Worm (Caenorhabditis elegans): ENCODE data around the gene C15H9.4.

C15H9.4 gene

ce11 chrX:6118086-6118825, 20.8 kb downstream of the C15H9.4 start, which contains the start of gene C15H9.2:
C15H9.2 (plus strand) TSS chrX:6118526.
- TF ChIP-seq elt-2 (tag; optimal IDR thresholded peaks at IDR 0.05) (peak; percentile 74), egl-27 (tag; optimal IDR thresholded peaks at IDR 0.05) (no peak), pqm-1 (tag; optimal IDR thresholded peaks at IDR 0.05) (peak; percentile 47), nfya-1 (tag; optimal IDR thresholded peaks at IDR 0.05; ENCODE audit: insufficient read depth) (peak; percentile 6)

ce11 chrX:6121279-6121678, 23.8 kb downstream of the C15H9.4 start:
- no peak for TF ChIP-seq nhr-28 (tag; optimal IDR thresholded peaks at IDR 0.05)
- TF ChIP-seq pha-4 (tag; optimal IDR thresholded peaks at IDR 0.05) = peak; percentile 89
- peak; percentile 27 for TF ChIP-seq elt-2 (tag; optimal IDR thresholded peaks at IDR 0.05)
- TF ChIP-seq pqm-1 (tag; optimal IDR thresholded peaks at IDR 0.05) = peak; percentile 15

ce11 chrX:6122026-6122425, 24.6 kb downstream of the C15H9.4 start, which contains the start of gene nnt-1:
nnt-1 (plus strand) TSS chrX:6122311.
- TF ChIP-seq pha-4 (tag; optimal IDR thresholded peaks at IDR 0.05) (peak; percentile 37), daf-12 (tag; optimal IDR thresholded peaks at IDR 0.05) (no peak), nfya-1 (tag; optimal IDR thresholded peaks at IDR 0.05; ENCODE audit: insufficient read depth) (no peak)

ce11 chrX:6128225-6128686, 30.8 kb downstream of the C15H9.4 start, which contains the start of gene C15H9.9:
C15H9.9 (minus strand) TSS chrX:6128275.
- no peak for TF ChIP-seq skn-1 (tag; optimal IDR thresholded peaks at IDR 0.05)
- peak; percentile 90 for TF ChIP-seq lin-39 (tag; optimal IDR thresholded peaks at IDR 0.05)
- peak; percentile 48 for TF ChIP-seq egl-5 (tag; optimal IDR thresholded peaks at IDR 0.05)
- no peak for TF ChIP-seq mdl-1 (tag; optimal IDR thresholded peaks at IDR 0.05)
- peak; percentile 45 for TF ChIP-seq nfya-1 (tag; optimal IDR thresholded peaks at IDR 0.05; ENCODE audit: insufficient read depth)
- no peak for TF ChIP-seq unc-62 (GFP tag; optimal IDR thresholded peaks at IDR 0.05)
- TF ChIP-seq pha-4 (tag; optimal IDR thresholded peaks at IDR 0.05) = no peak
- TF ChIP-seq hmg-11 (tag; optimal IDR thresholded peaks at IDR 0.05) = peak; percentile 38

- no peak for TF ChIP-seq egl-5 (tag; optimal IDR thresholded peaks at IDR 0.05)
- no peak for TF ChIP-seq nhr-23 (tag; optimal IDR thresholded peaks at IDR 0.05)
- no peak for TF ChIP-seq nhr-77 (tag; optimal IDR thresholded peaks at IDR 0.05)
- no peak for TF ChIP-seq ceh-9 (tag; optimal IDR thresholded peaks at IDR 0.05)
- no peak for TF ChIP-seq aly-2 (tag; optimal IDR thresholded peaks at IDR 0.05)
- no peak for TF ChIP-seq nhr-25 (tag; optimal IDR thresholded peaks at IDR 0.05)
- TF ChIP-seq nhr-43 (tag; optimal IDR thresholded peaks at IDR 0.05; ENCODE audit: poor library complexity, severe bottlenecking) = no peak
- no peak for TF ChIP-seq nhr-12 (tag; optimal IDR thresholded peaks at IDR 0.05)
- TF ChIP-seq unc-62 (GFP tag; optimal IDR thresholded peaks at IDR 0.05) = no peak
- no peak for TF ChIP-seq elt-3 (tag; optimal IDR thresholded peaks at IDR 0.05)
- no peak for TF ChIP-seq ama-1 (optimal IDR thresholded peaks at IDR 0.05)
- TF ChIP-seq daf-12 (tag; optimal IDR thresholded peaks at IDR 0.05) = no peak
- no peak for TF ChIP-seq mdl-1 (tag; optimal IDR thresholded peaks at IDR 0.05)
- TF ChIP-seq ztf-4 (tag; optimal IDR thresholded peaks at IDR 0.05) = no peak
- TF ChIP-seq eor-1 (tag; optimal IDR thresholded peaks at IDR 0.05) = no peak
- no peak for TF ChIP-seq nfya-1 (tag; optimal IDR thresholded peaks at IDR 0.05; ENCODE audit: insufficient read depth)
Measured at ce11 chrX:6128773-6129172, 31.3 kb downstream of the C15H9.4 start.

ce11 chrX:6129277-6129676, 31.8 kb downstream of the C15H9.4 start:
- no peak for TF ChIP-seq ama-1 (optimal IDR thresholded peaks at IDR 0.05)
- peak; percentile 80 for TF ChIP-seq elt-2 (tag; optimal IDR thresholded peaks at IDR 0.05)
- peak; percentile 25 for TF ChIP-seq pha-4 (tag; optimal IDR thresholded peaks at IDR 0.05)
- peak; percentile 53 for TF ChIP-seq pqm-1 (tag; optimal IDR thresholded peaks at IDR 0.05)
- peak; percentile 1 for TF ChIP-seq nfya-1 (tag; optimal IDR thresholded peaks at IDR 0.05; ENCODE audit: insufficient read depth)
- no peak for TF ChIP-seq snpc-4 (tag; optimal IDR thresholded peaks at IDR 0.05)

- TF ChIP-seq nhr-28 (tag; optimal IDR thresholded peaks at IDR 0.05) = no peak
- TF ChIP-seq nhr-237 (tag; optimal IDR thresholded peaks at IDR 0.05) = no peak
- TF ChIP-seq aly-2 (tag; optimal IDR thresholded peaks at IDR 0.05) = no peak
- TF ChIP-seq mdl-1 (tag; optimal IDR thresholded peaks at IDR 0.05) = no peak
- peak; percentile 43 for TF ChIP-seq unc-62 (GFP tag; optimal IDR thresholded peaks at IDR 0.05)
- no peak for TF ChIP-seq nhr-23 (tag; optimal IDR thresholded peaks at IDR 0.05)
- TF ChIP-seq ZK546.5 (tag; optimal IDR thresholded peaks at IDR 0.05) = no peak
- peak; percentile 47 for TF ChIP-seq nfya-1 (tag; optimal IDR thresholded peaks at IDR 0.05; ENCODE audit: insufficient read depth)
- TF ChIP-seq hmg-11 (tag; optimal IDR thresholded peaks at IDR 0.05) = peak; percentile 55
- TF ChIP-seq lin-39 (tag; optimal IDR thresholded peaks at IDR 0.05) = no peak
- peak; percentile 30 for TF ChIP-seq tbx-2 (tag; optimal IDR thresholded peaks at IDR 0.05)
- no peak for TF ChIP-seq ceh-16 (tag; optimal IDR thresholded peaks at IDR 0.05)
Measured at ce11 chrX:6134423-6134822, 37.0 kb downstream of the C15H9.4 start.
